Worm (Caenorhabditis elegans) whole organism, early embryonic: ENCODE measurements around the gene cyp-34A1.

ENCODE experiments used
- B0310.2 ChIP-seq: sonication (generic microtip); optimal IDR thresholded peaks from 2 replicates; lab custom pipeline; 2016; ENCODE audit warnings: mild to moderate bottlenecking, missing genetic modification characterization, missing compliant biosample characterization
- F13C5.2 ChIP-seq: sonication (generic microtip); optimal IDR thresholded peaks from 2 replicates; lab custom pipeline; 2017; ENCODE audit warnings: mild to moderate bottlenecking, missing genetic modification characterization, inconsistent platforms, missing compliant biosample characterization
- aly-1 ChIP-seq: sonication (generic microtip); optimal IDR thresholded peaks from 2 replicates; lab custom pipeline; 2016; ENCODE audit warnings: missing genetic modification characterization, missing compliant biosample characterization
- ama-1 ChIP-seq: fragments of 150-350 bp; optimal IDR thresholded peaks from 2 replicates; lab custom pipeline; 2014
- ceh-13 ChIP-seq: fragments of 200-800 bp; sonication (Bioruptor generic); optimal IDR thresholded peaks from 2 replicates; lab custom pipeline; 2018; ENCODE audit warnings: mild to moderate bottlenecking, missing genetic modification characterization, missing compliant biosample characterization
- ceh-36 ChIP-seq: sonication (generic microtip); optimal IDR thresholded peaks from 2 replicates; lab custom pipeline; 2016; ENCODE audit warnings: missing genetic modification characterization, inconsistent platforms, missing compliant biosample characterization
- ets-7 ChIP-seq: sonication (generic microtip); optimal IDR thresholded peaks from 2 replicates; lab custom pipeline; 2016; ENCODE audit warnings: missing genotype, missing genetic modification characterization, missing compliant biosample characterization
- flt-1 ChIP-seq: fragments of 200-800 bp; sonication (Bioruptor generic); IDR thresholded peaks from 2 replicates; pipeline ENCODE4 v1.3.6; 2022; ENCODE audit warnings: missing genetic modification characterization, missing compliant biosample characterization
- hmbx-1 ChIP-seq: sonication (generic microtip); optimal IDR thresholded peaks from 2 replicates; lab custom pipeline; 2016; ENCODE audit warnings: mild to moderate bottlenecking, missing genetic modification characterization, missing compliant biosample characterization
- hmg-4 ChIP-seq: fragments of 200-800 bp; sonication (Bioruptor generic); optimal IDR thresholded peaks from 2 replicates; lab custom pipeline; 2018; ENCODE audit warnings: mild to moderate bottlenecking, missing genetic modification characterization, missing compliant biosample characterization
- hnd-1 ChIP-seq: sonication (generic microtip); optimal IDR thresholded peaks from 2 replicates; lab custom pipeline; 2016; ENCODE audit warnings: missing genetic modification characterization, missing compliant biosample characterization
- scrt-1 ChIP-seq: fragments of 200-800 bp; sonication (Bioruptor generic); IDR thresholded peaks from 2 replicates; pipeline ENCODE4 v1.3.6; 2022; ENCODE audit warnings: missing genetic modification characterization, missing compliant biosample characterization
- sea-1 ChIP-seq: fragments of 200-800 bp; sonication (Bioruptor generic); conservative IDR thresholded peaks from 2 replicates; pipeline ENCODE4 v1.3.6; 2022; ENCODE audit warnings: missing genetic modification characterization, missing compliant biosample characterization
- tbx-11 ChIP-seq: fragments of 200-800 bp; sonication (Bioruptor generic); IDR thresholded peaks from 2 replicates; pipeline ENCODE4 v1.3.6; 2022; ENCODE audit warnings: missing genetic modification characterization, missing compliant biosample characterization
- tbx-37 ChIP-seq: fragments of 200-800 bp; sonication (Bioruptor generic); conservative IDR thresholded peaks from 2 replicates; pipeline ENCODE4 v1.3.6; 2022; ENCODE audit warnings: missing genetic modification reagents, missing genetic modification characterization, missing compliant biosample characterization
- tra-4 ChIP-seq: sonication (generic microtip); optimal IDR thresholded peaks from 2 replicates; lab custom pipeline; 2017; ENCODE audit warnings: missing genetic modification characterization, missing compliant biosample characterization

The cyp-34A1 gene

DNA sequence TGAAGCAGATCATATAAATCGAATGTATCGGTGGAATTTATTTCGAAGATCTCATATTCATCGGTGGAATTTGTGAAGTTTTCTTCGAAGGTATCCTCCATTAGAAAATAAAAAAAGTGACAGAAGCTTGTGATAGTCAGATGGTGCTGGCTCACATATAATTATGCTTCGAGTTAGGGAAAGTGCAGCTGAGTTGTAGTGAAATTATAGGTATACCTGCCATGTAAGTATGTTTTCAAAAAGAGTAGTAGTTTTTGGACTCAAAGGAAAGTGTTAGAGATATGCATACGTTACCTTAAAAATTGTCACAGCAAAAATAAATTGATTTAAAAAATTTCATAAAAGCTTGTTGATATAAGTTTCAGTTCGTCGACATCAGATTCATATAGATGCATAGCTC is 47.5 kb downstream of the cyp-34A1 start, which contains the start of gene srw-11:
Gene srw-11 (minus strand): TSS at position 101 of the 400 bp plus-strand sequence.
- no peak for TF ChIP-seq hmg-4

DNA sequence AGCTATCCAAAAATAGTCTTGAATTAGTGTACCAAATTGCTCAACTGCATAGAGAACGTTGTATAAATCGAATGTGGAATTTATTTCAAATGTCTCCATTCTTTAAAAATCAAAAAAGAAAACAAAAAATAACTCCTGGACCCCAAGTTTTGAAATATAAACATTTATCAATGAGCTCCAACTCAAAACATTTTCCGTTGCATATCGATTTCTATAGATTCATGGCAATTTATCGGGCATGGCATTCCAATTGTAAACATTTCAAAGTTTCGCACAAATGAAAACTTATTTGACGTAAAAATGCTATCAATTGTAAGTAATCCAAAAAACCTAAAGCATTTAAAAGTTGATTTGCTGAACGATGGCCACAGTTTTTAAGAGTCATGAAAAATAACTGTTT is 49.2 kb downstream of the cyp-34A1 start, which contains the start of gene srw-12:
Gene srw-12 (minus strand): TSS at position 101 of the 400 bp plus-strand sequence.
- no peak for TF ChIP-seq hmg-4
- TF ChIP-seq aly-1 (tag; lab: Kevin White, UChicago), result no peak
- no peak for TF ChIP-seq tbx-37
- TF ChIP-seq ceh-13 (GFP tag; lab: Kevin White, UChicago), result no peak
- TF ChIP-seq B0310.2 (tag; lab: Kevin White, UChicago), result no peak
- no peak for TF ChIP-seq ceh-36 (tag; lab: Kevin White, UChicago)
- no peak for TF ChIP-seq ets-7 (tag; lab: Kevin White, UChicago)
- no peak for TF ChIP-seq tbx-11
- TF ChIP-seq F13C5.2 (tag; lab: Kevin White, UChicago), result no peak
- no peak for TF ChIP-seq hnd-1 (tag; lab: Kevin White, UChicago)
- no peak for TF ChIP-seq ama-1 (lab: Kevin White, UChicago)
- TF ChIP-seq sea-1 (GFP tag; lab: Robert Waterston, UW), result no peak
- no peak for TF ChIP-seq tra-4 (tag; lab: Kevin White, UChicago)
- TF ChIP-seq scrt-1 (GFP tag; lab: Robert Waterston, UW), result no peak
- TF ChIP-seq hmbx-1 (tag; lab: Kevin White, UChicago), result no peak

DNA sequence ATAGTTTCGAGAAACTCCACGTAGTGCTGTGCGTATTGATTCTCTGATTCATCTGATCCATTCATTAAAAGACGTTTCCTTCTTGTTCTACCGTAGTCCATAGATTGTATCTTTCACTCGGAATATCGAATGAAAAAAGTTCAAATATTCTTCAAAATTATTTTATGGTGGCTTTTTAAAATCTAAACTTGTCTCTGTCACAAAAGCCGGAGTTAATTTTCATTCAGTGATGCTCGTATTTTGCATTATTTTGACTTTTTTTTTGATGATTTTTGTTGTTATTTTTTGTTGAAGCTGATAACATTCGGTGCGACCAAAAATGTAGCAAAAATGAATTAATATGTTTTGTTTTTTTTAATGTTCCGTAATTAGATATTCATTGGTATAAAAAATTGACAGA is 52.1 kb downstream of the cyp-34A1 start, which contains the start of gene nhr-164:
Gene nhr-164 (minus strand): TSS at position 101 of the 400 bp plus-strand sequence.
- TF ChIP-seq hmbx-1 (tag; lab: Kevin White, UChicago), result no peak
- no peak for TF ChIP-seq sea-1 (GFP tag; lab: Robert Waterston, UW)
- no peak for TF ChIP-seq aly-1 (tag; lab: Kevin White, UChicago)
- no peak for TF ChIP-seq tbx-37
- TF ChIP-seq tbx-11, result no peak
- no peak for TF ChIP-seq ceh-36 (tag; lab: Kevin White, UChicago)
- no peak for TF ChIP-seq B0310.2 (tag; lab: Kevin White, UChicago)
- TF ChIP-seq flt-1 (GFP tag; lab: Robert Waterston, UW), result no peak
- no peak for TF ChIP-seq tra-4 (tag; lab: Kevin White, UChicago)
- no peak for TF ChIP-seq hmg-4
